Fruit fly (Drosophila melanogaster): ENCODE data around the gene Rsph9.

Rsph9 gene

dm6 chr2L:17450505-17451415 lies 38.3 kb upstream of the Rsph9 start (continued):
- peak in 1 of 2 experiments; percentile 74 for TF ChIP-seq eve (GFP tag; optimal IDR thresholded peaks at IDR 0.05)
- TF ChIP-seq Six4 (GFP tag; optimal IDR thresholded peaks at IDR 0.05), result peak; percentile 17
- TF ChIP-seq crp (GFP tag; optimal IDR thresholded peaks at IDR 0.05), result peak in 1 of 2 experiments; percentile 13
- no peak for TF ChIP-seq CG10979 (tag; optimal IDR thresholded peaks at IDR 0.05)
- TF ChIP-seq CG1233 (GFP tag; optimal IDR thresholded peaks at IDR 0.05), result peak; percentile 63
- 0 out of 2 replicates have a peak, but pooled peaks have one; percentile 30 for TF ChIP-seq CG16779 (GFP tag; IDR thresholded peaks at IDR 0.05)
- peak; percentile 30 for TF ChIP-seq gro (GFP tag; optimal IDR thresholded peaks at IDR 0.05)
- peak; percentile 38 for TF ChIP-seq HmgZ (tag; optimal IDR thresholded peaks at IDR 0.05)
- peak; percentile 2 for TF ChIP-seq Sry-δ (GFP tag; optimal IDR thresholded peaks at IDR 0.05)
- peak; percentile 46 for TF ChIP-seq CG18476 (GFP tag; optimal IDR thresholded peaks at IDR 0.05)
- no peak for TF ChIP-seq ase (GFP tag; IDR thresholded peaks at IDR 0.05)
- peak; percentile 35 for TF ChIP-seq fd96Cb (tag; optimal IDR thresholded peaks at IDR 0.05)
- no peak for TF ChIP-seq CG17912 (GFP tag; optimal IDR thresholded peaks at IDR 0.05)
- TF ChIP-seq trem (tag; optimal IDR thresholded peaks at IDR 0.05), result peak; percentile 19
- TF ChIP-seq H15 (GFP tag; IDR thresholded peaks at IDR 0.05), result 0 out of 3 replicates have a peak, but pooled peaks have one; percentile 27
- no peak for TF ChIP-seq ara (GFP tag; IDR thresholded peaks at IDR 0.05)
- TF ChIP-seq CG8089 (GFP tag; optimal IDR thresholded peaks at IDR 0.05), result no peak
- no peak for TF ChIP-seq CG4282 (GFP tag; optimal IDR thresholded peaks at IDR 0.05)
- TF ChIP-seq org-1 (GFP tag; optimal IDR thresholded peaks at IDR 0.05), result peak; percentile 40
- TF ChIP-seq CG1602 (GFP tag; optimal IDR thresholded peaks at IDR 0.05), result peak; percentile 24
- TF ChIP-seq chm (GFP tag; IDR thresholded peaks at IDR 0.05), result no peak
- no peak for TF ChIP-seq sim (GFP tag; IDR thresholded peaks at IDR 0.05)
- TF ChIP-seq CG9727 (GFP tag; optimal IDR thresholded peaks at IDR 0.05), result peak; percentile 56
- TF ChIP-seq fu2 (GFP tag; optimal IDR thresholded peaks at IDR 0.05), result peak; percentile 35
- TF ChIP-seq stc (GFP tag; IDR thresholded peaks at IDR 0.05), result peak; percentile 69
- peak; percentile 2 for TF ChIP-seq Abd-B (GFP tag; optimal IDR thresholded peaks at IDR 0.05)
- TF ChIP-seq mam (GFP tag; optimal IDR thresholded peaks at IDR 0.05), result peak; percentile 33
- TF ChIP-seq chinmo (GFP tag; IDR thresholded peaks at IDR 0.05; ENCODE audit: partially characterized antibody), result no peak
- peak; percentile 11 for TF ChIP-seq CG13624 (GFP tag; optimal IDR thresholded peaks at IDR 0.05)
- TF ChIP-seq eyg (GFP tag; optimal IDR thresholded peaks at IDR 0.05), result peak; percentile 32
- TF ChIP-seq CG8388 (GFP tag; optimal IDR thresholded peaks at IDR 0.05), result peak; percentile 64
- TF ChIP-seq sc (optimal IDR thresholded peaks at IDR 0.05), result no peak
- TF ChIP-seq sc (GFP tag; optimal IDR thresholded peaks at IDR 0.05), result peak; percentile 28
- TF ChIP-seq CG11456 (GFP tag; IDR thresholded peaks at IDR 0.05), result peak; percentile 67; the same call in 2 of the 3 replicates
- no peak for TF ChIP-seq CG42726 (GFP tag; IDR thresholded peaks at IDR 0.05; ENCODE audit: partially characterized antibody)
- TF ChIP-seq NfI (GFP tag; optimal IDR thresholded peaks at IDR 0.05), result peak; percentile 60
- TF ChIP-seq cwo (GFP tag; optimal IDR thresholded peaks at IDR 0.05), result peak; percentile 42
- peak; percentile 46; the same call in 1 of the 3 replicates for TF ChIP-seq tgo (GFP tag; IDR thresholded peaks at IDR 0.05)
- TF ChIP-seq sug (tag; optimal IDR thresholded peaks at IDR 0.05), result peak; percentile 60
- no peak for TF ChIP-seq CG14965 (GFP tag; optimal IDR thresholded peaks at IDR 0.05; ENCODE audit: borderline replicate concordance)
- TF ChIP-seq CG11247 (GFP tag; IDR thresholded peaks at IDR 0.05), result no peak; the same call in 1 of the 2 replicates
- peak; percentile 21 for TF ChIP-seq CG4854 (GFP tag; optimal IDR thresholded peaks at IDR 0.05)
- TF ChIP-seq CG7556 (GFP tag; optimal IDR thresholded peaks at IDR 0.05), result peak; percentile 77
- no peak for TF ChIP-seq tll (GFP tag; optimal IDR thresholded peaks at IDR 0.05)
- TF ChIP-seq Sry-β (GFP tag; optimal IDR thresholded peaks at IDR 0.05), result no peak
- no peak for TF ChIP-seq CG43689 (GFP tag; IDR thresholded peaks at IDR 0.05)
- TF ChIP-seq Side (GFP tag; optimal IDR thresholded peaks at IDR 0.05), result peak; percentile 24
- TF ChIP-seq CG17802 (tag; optimal IDR thresholded peaks at IDR 0.05), result no peak
